Worm (Caenorhabditis elegans) whole organism, L1 larva: ENCODE data around the gene scav-5.

Experiments used
- C16A3.4 ChIP-seq: fragments of 150-350 bp; optimal IDR thresholded peaks from 2 replicates; lab custom pipeline; 2014; ENCODE audit warnings: missing biosample characterization, missing genetic modification characterization
- F16B12.6 ChIP-seq: fragments of 150-350 bp; optimal IDR thresholded peaks from 2 replicates; lab custom pipeline; 2014; ENCODE audit warnings: missing biosample characterization, missing genetic modification characterization
- Y116A8C.19 ChIP-seq: sonication (generic microtip); optimal IDR thresholded peaks from 2 replicates; lab custom pipeline; 2016; ENCODE audit warnings: missing compliant biosample characterization, missing genetic modification characterization, borderline replicate concordance
- alr-1 ChIP-seq: fragments of 200-800 bp; sonication (Bioruptor generic); optimal IDR thresholded peaks from 2 replicates; lab custom pipeline; 2018; ENCODE audit warnings: borderline replicate concordance, mild to moderate bottlenecking, missing genetic modification characterization, missing compliant biosample characterization
- aly-2 ChIP-seq: fragments of 150-350 bp; optimal IDR thresholded peaks from 2 replicates; lab custom pipeline; 2014; ENCODE audit warnings: missing biosample characterization, missing genetic modification characterization
- ama-1 ChIP-seq: fragments of 150-350 bp; optimal IDR thresholded peaks from 2 replicates; lab custom pipeline; 2014
- ceh-82 ChIP-seq, 3 experiments: fragments of 150-350 bp in 1 of 3; sonication (generic microtip) in 2 of 3; optimal IDR thresholded peaks; 2 replicates each; lab custom pipeline; 2014 to 2017; ENCODE audit warnings: missing biosample characterization in 3 of 3, missing genetic modification characterization in 3 of 3
- ceh-90 ChIP-seq: sonication (generic microtip); optimal IDR thresholded peaks from 2 replicates; lab custom pipeline; 2016; ENCODE audit warnings: missing genetic modification characterization, missing compliant biosample characterization
- ces-1 ChIP-seq: fragments of 150-350 bp; optimal IDR thresholded peaks from 2 replicates; lab custom pipeline; 2014; ENCODE audit warnings: missing biosample characterization, missing genetic modification reagents, missing genetic modification characterization
- efl-1 ChIP-seq, 4 experiments: fragments of 150-350 bp; optimal IDR thresholded peaks in 3 of 4; peaks in 1 of 4; 1 replicate in 1 of 4; 2 replicates in 3 of 4; lab custom pipeline; 2014; ENCODE audit warnings: missing biosample characterization in 2 of 4, missing genetic modification characterization in 2 of 4, missing genetic modification reagents in 2 of 4
- efl-3 ChIP-seq: fragments of 200-800 bp; sonication (Bioruptor generic); optimal IDR thresholded peaks from 2 replicates; lab custom pipeline; 2018; ENCODE audit warnings: mild to moderate bottlenecking, missing genetic modification characterization, missing compliant biosample characterization
- egl-13 ChIP-seq: sonication (generic microtip); optimal IDR thresholded peaks from 2 replicates; lab custom pipeline; 2016; ENCODE audit warnings: missing genotype, missing genetic modification reagents, missing genetic modification characterization, missing compliant biosample characterization
- elt-2 ChIP-seq: sonication (generic microtip); optimal IDR thresholded peaks from 2 replicates; lab custom pipeline; 2016; ENCODE audit warnings: missing genetic modification characterization, mild to moderate bottlenecking, inconsistent platforms, missing compliant biosample characterization, missing genetic modification reagents
- elt-3 ChIP-seq, 6 experiments: fragments of 150-350 bp in 1 of 6; sonication (generic microtip); optimal IDR thresholded peaks; 2 replicates each; lab custom pipeline; 2017 to 2018; ENCODE audit warnings: missing biosample characterization in 6 of 6, missing genetic modification characterization in 6 of 6, inconsistent platforms in 1 of 6
- ets-5 ChIP-seq: fragments of 200-800 bp; sonication (Bioruptor generic); IDR thresholded peaks from 2 replicates; pipeline ENCODE4 v1.3.6; 2022; ENCODE audit warnings: missing genetic modification characterization, missing compliant biosample characterization
- fkh-4 ChIP-seq: sonication (generic microtip); optimal IDR thresholded peaks from 2 replicates; lab custom pipeline; 2016; ENCODE audit warnings: missing compliant biosample characterization, missing genetic modification characterization, borderline replicate concordance
- grh-1 ChIP-seq: fragments of 200-800 bp; sonication (Bioruptor generic); IDR thresholded peaks from 2 replicates; pipeline ENCODE4 v1.3.6; 2022; ENCODE audit warnings: missing genetic modification reagents, missing genetic modification characterization, missing compliant biosample characterization
- hlh-17 ChIP-seq: fragments of 200-800 bp; sonication (Bioruptor generic); optimal IDR thresholded peaks from 2 replicates; lab custom pipeline; 2018; ENCODE audit warnings: missing genetic modification characterization, mild to moderate bottlenecking, missing compliant biosample characterization, moderate library complexity, borderline replicate concordance
- hlh-4 ChIP-seq: sonication (generic microtip); optimal IDR thresholded peaks from 2 replicates; lab custom pipeline; 2016; ENCODE audit warnings: mild to moderate bottlenecking, missing genetic modification characterization, missing compliant biosample characterization
- isw-1 ChIP-seq: fragments of 200-800 bp; sonication (Bioruptor generic); IDR thresholded peaks from 2 replicates; pipeline ENCODE4 v1.3.6; 2022; ENCODE audit warnings: missing genetic modification characterization, missing compliant biosample characterization
- lin-13 ChIP-seq: fragments of 150-350 bp; optimal IDR thresholded peaks from 2 replicates; lab custom pipeline; 2014; ENCODE audit warnings: missing biosample characterization, missing genetic modification reagents, missing genetic modification characterization
- lin-15B ChIP-seq: fragments of 150-350 bp; sonication (generic microtip); optimal IDR thresholded peaks from 3 replicates; lab custom pipeline; 2014; ENCODE audit warnings: missing biosample characterization, missing genetic modification characterization
- lir-3 ChIP-seq: sonication (generic microtip); optimal IDR thresholded peaks from 2 replicates; lab custom pipeline; 2016; ENCODE audit warnings: mild to moderate bottlenecking, missing genetic modification characterization, moderate library complexity, missing compliant biosample characterization; ENCODE audit not compliant: poor library complexity
- lsy-2 ChIP-seq, 2 experiments: fragments of 150-350 bp; optimal IDR thresholded peaks; 2 replicates each; lab custom pipeline; 2014; ENCODE audit warnings: missing biosample characterization in 2 of 2, missing genetic modification characterization in 2 of 2
- mef-2 ChIP-seq: fragments of 150-350 bp; optimal IDR thresholded peaks from 2 replicates; lab custom pipeline; 2014; ENCODE audit warnings: missing biosample characterization, missing genetic modification characterization
- nhr-20 ChIP-seq: sonication (generic microtip); optimal IDR thresholded peaks from 2 replicates; lab custom pipeline; 2016; ENCODE audit warnings: mild to moderate bottlenecking, missing genetic modification characterization, missing compliant biosample characterization
- nhr-237 ChIP-seq: fragments of 150-350 bp; optimal IDR thresholded peaks from 2 replicates; lab custom pipeline; 2014; ENCODE audit warnings: missing biosample characterization, missing genetic modification characterization
- nhr-85 ChIP-seq: sonication (generic microtip); peaks from one replicate; lab custom pipeline; 2016; ENCODE audit warnings: missing genetic modification characterization, inconsistent platforms, missing compliant biosample characterization
- pax-3 ChIP-seq: fragments of 200-800 bp; sonication (Bioruptor generic); optimal IDR thresholded peaks from 2 replicates; lab custom pipeline; 2018; ENCODE audit warnings: mild to moderate bottlenecking, missing genetic modification characterization, moderate library complexity, missing compliant biosample characterization
- pqm-1 ChIP-seq: sonication (generic microtip); optimal IDR thresholded peaks from 3 replicates; lab custom pipeline; 2017; ENCODE audit warnings: missing biosample characterization, missing genetic modification characterization
- rnt-1 ChIP-seq: sonication (generic microtip); optimal IDR thresholded peaks from 2 replicates; lab custom pipeline; 2016; ENCODE audit warnings: mild to moderate bottlenecking, missing genetic modification characterization, moderate library complexity, missing compliant biosample characterization
- sox-4 ChIP-seq: sonication (generic microtip); optimal IDR thresholded peaks from 2 replicates; lab custom pipeline; 2016; ENCODE audit warnings: missing genetic modification characterization, missing compliant biosample characterization
- swsn-7 ChIP-seq: sonication (generic microtip); optimal IDR thresholded peaks from 2 replicates; lab custom pipeline; 2016; ENCODE audit warnings: missing genetic modification characterization, missing compliant biosample characterization
- tbx-2 ChIP-seq: sonication (generic microtip); optimal IDR thresholded peaks from 2 replicates; lab custom pipeline; 2016; ENCODE audit warnings: missing genetic modification characterization, missing compliant biosample characterization
- unc-130 ChIP-seq: fragments of 150-350 bp; optimal IDR thresholded peaks from 2 replicates; lab custom pipeline; 2017; ENCODE audit warnings: missing biosample characterization, missing genetic modification characterization, inconsistent platforms
- unc-30 ChIP-seq: sonication (generic microtip); optimal IDR thresholded peaks from 2 replicates; lab custom pipeline; 2017; ENCODE audit warnings: missing biosample characterization, missing genetic modification characterization
- vab-15 ChIP-seq: sonication (generic microtip); optimal IDR thresholded peaks from 2 replicates; lab custom pipeline; 2017; ENCODE audit warnings: missing genotype, mild to moderate bottlenecking, missing genetic modification characterization, missing compliant biosample characterization

Gene scav-5

ce11 chrX:9877117-9877516, 19.0 kb downstream of the scav-5 start, which contains the start of gene R07B1.9:
TSS of gene R07B1.9 (plus strand) at chrX:9877417.
- no peak for TF ChIP-seq pax-3 (tag; lab: Kevin White, UChicago)
- TF ChIP-seq Y116A8C.19 (tag; lab: Kevin White, UChicago), result no peak
- no peak for TF ChIP-seq efl-1 (optimal IDR thresholded peaks at IDR 0.05; lab: Kevin White, UChicago)
- peak in 1 of 2 experiments; percentile 11 for TF ChIP-seq efl-1 (GFP tag; optimal IDR thresholded peaks at IDR 0.05 in 1 of 2; lab: Kevin White, UChicago)
- TF ChIP-seq elt-3 (tag; optimal IDR thresholded peaks at IDR 0.05; lab: Kevin White, UChicago), result no peak
- no peak for TF ChIP-seq isw-1 (GFP tag; lab: Robert Waterston, UW)
- TF ChIP-seq sox-4 (tag; lab: Kevin White, UChicago), result no peak
- no peak for TF ChIP-seq lir-3 (tag; lab: Kevin White, UChicago)
- TF ChIP-seq pqm-1 (tag; lab: Kevin White, UChicago), result no peak

- TF ChIP-seq nhr-237 (tag; lab: Kevin White, UChicago), result no peak
- TF ChIP-seq F16B12.6 (tag; lab: Kevin White, UChicago), result no peak
- no peak for TF ChIP-seq lir-3 (tag; lab: Kevin White, UChicago)
- no peak for TF ChIP-seq egl-13 (tag; lab: Kevin White, UChicago)
- no peak for TF ChIP-seq efl-3
- TF ChIP-seq lin-13 (GFP tag; lab: Kevin White, UChicago), result no peak
- TF ChIP-seq lsy-2 (tag; optimal IDR thresholded peaks at IDR 0.05; lab: Kevin White, UChicago), result no peak
- no peak for TF ChIP-seq tbx-2 (tag; lab: Kevin White, UChicago)
- no peak for TF ChIP-seq pax-3 (tag; lab: Kevin White, UChicago)
- no peak for TF ChIP-seq vab-15
- TF ChIP-seq lin-15B (tag; lab: Kevin White, UChicago), result no peak
- TF ChIP-seq ces-1 (GFP tag; lab: Kevin White, UChicago), result no peak
- TF ChIP-seq hlh-4 (tag; lab: Kevin White, UChicago), result no peak
Observed at ce11 chrX:9882112-9882511, 23.9 kb downstream of the scav-5 start, which contains the start of gene glo-1. TSS of gene glo-1 (minus strand) at chrX:9882212.

ce11 chrX:9882572-9882971, 24.4 kb downstream of the scav-5 start:
- TF ChIP-seq hlh-17 (no peak), aly-2 (tag; lab: Kevin White, UChicago) (no peak), efl-1 (optimal IDR thresholded peaks at IDR 0.05; lab: Kevin White, UChicago) (no peak), efl-1 (GFP tag; optimal IDR thresholded peaks at IDR 0.05 in 1 of 2; lab: Kevin White, UChicago) (peak in 1 of 2 experiments; percentile 62), elt-2 (tag; lab: Kevin White, UChicago) (peak; percentile 55)

ce11 chrX:9883837-9884324, 25.7 kb downstream of the scav-5 start, which contains the start of gene mrp-4:
TSS of gene mrp-4 (plus strand) at chrX:9884274.
- TF ChIP-seq nhr-85 (tag; lab: Kevin White, UChicago) (no peak), swsn-7 (tag; lab: Kevin White, UChicago) (no peak), Y116A8C.19 (tag; lab: Kevin White, UChicago) (no peak), nhr-20 (tag; lab: Kevin White, UChicago) (no peak), ets-5 (GFP tag; lab: Robert Waterston, UW) (no peak), alr-1 (tag; lab: Kevin White, UChicago) (no peak), rnt-1 (no peak), ceh-82 (tag; optimal IDR thresholded peaks at IDR 0.05; lab: Kevin White, UChicago) (no peak), C16A3.4 (tag; lab: Kevin White, UChicago) (no peak), lir-3 (tag; lab: Kevin White, UChicago) (no peak), mef-2 (tag; lab: Kevin White, UChicago) (no peak), unc-130 (tag; lab: Kevin White, UChicago) (no peak), grh-1 (GFP tag; lab: Robert Waterston, UW) (no peak), unc-30 (tag; lab: Kevin White, UChicago) (no peak), ceh-90 (no peak), ama-1 (lab: Kevin White, UChicago) (no peak), fkh-4 (tag; lab: Kevin White, UChicago) (no peak)
- TF ChIP-seq, all 84 proteins: peak for 0
